Worm (Caenorhabditis elegans) whole organism, L1 larva: ENCODE results near the gene eif-3.D.
A peak's percentile ranks its signal among the peaks of the same experiment; 100 is the strongest.

Experiments
- C16A3.4 ChIP-seq: fragments of 150-350 bp; optimal IDR thresholded peaks from 2 replicates; lab custom pipeline; 2014; ENCODE audit warnings: missing biosample characterization, missing genetic modification characterization
- aha-1 ChIP-seq: fragments of 150-350 bp; optimal IDR thresholded peaks from 2 replicates; lab custom pipeline; 2014; ENCODE audit warnings: missing biosample characterization, missing genetic modification characterization
- alr-1 ChIP-seq: fragments of 200-800 bp; sonication (Bioruptor generic); optimal IDR thresholded peaks from 2 replicates; lab custom pipeline; 2018; ENCODE audit warnings: borderline replicate concordance, mild to moderate bottlenecking, missing genetic modification characterization, missing compliant biosample characterization
- blmp-1 ChIP-seq: fragments of 150-350 bp; optimal IDR thresholded peaks from 2 replicates; lab custom pipeline; 2014; ENCODE audit warnings: missing biosample characterization, missing genetic modification characterization
- ceh-8 ChIP-seq: fragments of 200-800 bp; sonication (Bioruptor generic); optimal IDR thresholded peaks from 2 replicates; lab custom pipeline; 2018; ENCODE audit warnings: mild to moderate bottlenecking, missing genetic modification characterization, moderate library complexity, missing compliant biosample characterization
- ceh-82 ChIP-seq, 3 experiments: fragments of 150-350 bp in 1 of 3; sonication (generic microtip) in 2 of 3; optimal IDR thresholded peaks; 2 replicates each; lab custom pipeline; 2014 to 2017; ENCODE audit warnings: missing biosample characterization in 3 of 3, missing genetic modification characterization in 3 of 3
- ceh-90 ChIP-seq: sonication (generic microtip); optimal IDR thresholded peaks from 2 replicates; lab custom pipeline; 2016; ENCODE audit warnings: missing genetic modification characterization, missing compliant biosample characterization
- ces-1 ChIP-seq: fragments of 150-350 bp; optimal IDR thresholded peaks from 2 replicates; lab custom pipeline; 2014; ENCODE audit warnings: missing biosample characterization, missing genetic modification reagents, missing genetic modification characterization
- dsc-1 ChIP-seq: sonication (generic microtip); optimal IDR thresholded peaks from 2 replicates; lab custom pipeline; 2016; ENCODE audit warnings: mild to moderate bottlenecking, missing genetic modification characterization, missing compliant biosample characterization
- efl-1 ChIP-seq, 4 experiments: fragments of 150-350 bp; optimal IDR thresholded peaks in 3 of 4; peaks in 1 of 4; 1 replicate in 1 of 4; 2 replicates in 3 of 4; lab custom pipeline; 2014; ENCODE audit warnings: missing biosample characterization in 2 of 4, missing genetic modification characterization in 2 of 4, missing genetic modification reagents in 2 of 4
- efl-3 ChIP-seq: fragments of 200-800 bp; sonication (Bioruptor generic); optimal IDR thresholded peaks from 2 replicates; lab custom pipeline; 2018; ENCODE audit warnings: mild to moderate bottlenecking, missing genetic modification characterization, missing compliant biosample characterization
- fkh-10 ChIP-seq: sonication (generic microtip); optimal IDR thresholded peaks from 2 replicates; lab custom pipeline; 2017; ENCODE audit warnings: missing biosample characterization, missing genetic modification reagents, missing genetic modification characterization
- fkh-8 ChIP-seq: sonication (generic microtip); optimal IDR thresholded peaks from 2 replicates; lab custom pipeline; 2016; ENCODE audit warnings: mild to moderate bottlenecking, missing genetic modification characterization, missing compliant biosample characterization
- hlh-17 ChIP-seq: fragments of 200-800 bp; sonication (Bioruptor generic); optimal IDR thresholded peaks from 2 replicates; lab custom pipeline; 2018; ENCODE audit warnings: missing genetic modification characterization, mild to moderate bottlenecking, missing compliant biosample characterization, moderate library complexity, borderline replicate concordance
- hpl-2 ChIP-seq: fragments of 150-350 bp; optimal IDR thresholded peaks from 2 replicates; lab custom pipeline; 2014; ENCODE audit warnings: missing biosample characterization, missing genetic modification reagents, missing genetic modification characterization
- jun-1 ChIP-seq: fragments of 150-350 bp; optimal IDR thresholded peaks from 2 replicates; lab custom pipeline; 2014; ENCODE audit warnings: missing biosample characterization, missing genetic modification reagents, missing genetic modification characterization
- lin-13 ChIP-seq: fragments of 150-350 bp; optimal IDR thresholded peaks from 2 replicates; lab custom pipeline; 2014; ENCODE audit warnings: missing biosample characterization, missing genetic modification reagents, missing genetic modification characterization
- lin-14 ChIP-seq: fragments of 200-800 bp; sonication (Bioruptor generic); optimal IDR thresholded peaks from 2 replicates; lab custom pipeline; 2018; ENCODE audit warnings: mild to moderate bottlenecking, missing genetic modification characterization, moderate library complexity, missing compliant biosample characterization
- lir-3 ChIP-seq: sonication (generic microtip); optimal IDR thresholded peaks from 2 replicates; lab custom pipeline; 2016; ENCODE audit warnings: mild to moderate bottlenecking, missing genetic modification characterization, moderate library complexity, missing compliant biosample characterization; ENCODE audit not compliant: poor library complexity
- mdl-1 ChIP-seq, 2 experiments: fragments of 150-350 bp; optimal IDR thresholded peaks; 2 replicates each; lab custom pipeline; 2014 to 2017; ENCODE audit warnings: missing biosample characterization in 2 of 2, missing genetic modification characterization in 2 of 2, inconsistent platforms in 1 of 2
- mep-1 ChIP-seq: fragments of 150-350 bp; optimal IDR thresholded peaks from 2 replicates; lab custom pipeline; 2014; ENCODE audit warnings: missing biosample characterization, missing genetic modification characterization
- nhr-11 ChIP-seq: fragments of 150-350 bp; optimal IDR thresholded peaks from 2 replicates; lab custom pipeline; 2014; ENCODE audit warnings: missing biosample characterization, missing genetic modification characterization
- nhr-12 ChIP-seq: sonication (generic microtip); optimal IDR thresholded peaks from 2 replicates; lab custom pipeline; 2017; ENCODE audit warnings: missing biosample characterization, missing genetic modification characterization
- nhr-19 ChIP-seq: fragments of 200-800 bp; sonication (Bioruptor generic); conservative IDR thresholded peaks from 2 replicates; pipeline ENCODE4 v1.3.6; 2022; ENCODE audit warnings: missing genetic modification characterization, missing compliant biosample characterization
- nhr-28 ChIP-seq: fragments of 150-350 bp; optimal IDR thresholded peaks from 2 replicates; lab custom pipeline; 2014; ENCODE audit warnings: missing biosample characterization, missing genetic modification characterization
- nhr-71 ChIP-seq: sonication (generic microtip); optimal IDR thresholded peaks from 2 replicates; lab custom pipeline; 2016; ENCODE audit warnings: mild to moderate bottlenecking, missing genetic modification characterization, moderate library complexity, missing compliant biosample characterization
- nhr-84 ChIP-seq: sonication (generic microtip); optimal IDR thresholded peaks from 2 replicates; lab custom pipeline; 2017; ENCODE audit warnings: missing biosample characterization, missing genetic modification characterization
- nhr-90 ChIP-seq: sonication (generic microtip); optimal IDR thresholded peaks from 2 replicates; lab custom pipeline; 2016; ENCODE audit warnings: mild to moderate bottlenecking, missing genetic modification characterization, missing compliant biosample characterization; ENCODE audit not compliant: poor library complexity
- pag-3 ChIP-seq: sonication (generic microtip); optimal IDR thresholded peaks from 2 replicates; lab custom pipeline; 2017; ENCODE audit warnings: missing genetic modification characterization, mild to moderate bottlenecking, missing compliant biosample characterization, antibody characterized with exemption, borderline replicate concordance; ENCODE audit not compliant: insufficient read depth
- pqm-1 ChIP-seq: sonication (generic microtip); optimal IDR thresholded peaks from 3 replicates; lab custom pipeline; 2017; ENCODE audit warnings: missing biosample characterization, missing genetic modification characterization
- skn-1 ChIP-seq: fragments of 150-350 bp; optimal IDR thresholded peaks from 2 replicates; lab custom pipeline; 2014; ENCODE audit warnings: missing biosample characterization, missing genetic modification characterization
- sox-4 ChIP-seq: sonication (generic microtip); optimal IDR thresholded peaks from 2 replicates; lab custom pipeline; 2016; ENCODE audit warnings: missing genetic modification characterization, missing compliant biosample characterization
- tbx-2 ChIP-seq: sonication (generic microtip); optimal IDR thresholded peaks from 2 replicates; lab custom pipeline; 2016; ENCODE audit warnings: missing genetic modification characterization, missing compliant biosample characterization
- unc-30 ChIP-seq: sonication (generic microtip); optimal IDR thresholded peaks from 2 replicates; lab custom pipeline; 2017; ENCODE audit warnings: missing biosample characterization, missing genetic modification characterization
- unc-86 ChIP-seq: sonication (generic microtip); optimal IDR thresholded peaks from 2 replicates; lab custom pipeline; 2016; ENCODE audit warnings: missing genetic modification characterization, missing compliant biosample characterization
- vab-15 ChIP-seq: sonication (generic microtip); optimal IDR thresholded peaks from 2 replicates; lab custom pipeline; 2017; ENCODE audit warnings: missing genotype, mild to moderate bottlenecking, missing genetic modification characterization, missing compliant biosample characterization
- zag-1 ChIP-seq: fragments of 150-350 bp; optimal IDR thresholded peaks from 2 replicates; lab custom pipeline; 2014; ENCODE audit warnings: missing biosample characterization, missing genetic modification characterization
- zip-4 ChIP-seq: fragments of 200-800 bp; sonication (Bioruptor generic); optimal IDR thresholded peaks from 2 replicates; lab custom pipeline; 2018; ENCODE audit warnings: mild to moderate bottlenecking, missing genetic modification characterization, moderate library complexity, missing compliant biosample characterization

Gene eif-3.D

DNA sequence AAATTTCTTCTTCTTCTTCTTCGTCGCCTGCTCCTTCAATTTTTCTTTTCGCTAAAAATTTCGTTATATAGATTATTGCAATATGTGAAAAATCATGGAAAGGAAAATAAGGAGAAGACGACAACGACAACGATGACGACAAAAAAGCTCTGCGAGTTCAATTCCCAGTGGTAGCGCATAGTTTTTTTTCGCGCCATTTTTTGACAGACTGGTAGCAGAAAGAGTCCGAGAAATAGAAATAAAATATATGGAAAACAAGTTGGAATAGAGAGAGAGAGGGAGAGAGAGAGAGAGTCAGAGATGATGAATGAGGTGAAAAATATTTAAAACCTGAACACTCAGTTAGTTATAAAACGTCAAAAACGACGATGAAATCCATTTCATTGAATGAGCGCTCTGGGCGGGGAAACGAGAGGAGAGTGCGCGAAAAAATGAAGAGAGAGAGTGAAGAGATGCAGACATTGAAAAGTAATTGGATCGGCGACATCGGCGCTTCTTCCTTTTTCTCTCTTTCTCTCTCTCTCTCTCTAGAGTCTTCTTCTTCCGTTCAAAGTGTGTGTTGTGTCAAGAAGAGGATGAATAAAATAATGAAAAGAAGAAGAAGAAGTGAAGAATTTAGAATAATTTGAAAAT is 10.6 kb upstream of the eif-3.D start, which contains the start of gene pde-2 (continued):
- peak in 1 of 2 experiments; percentile 32 for TF ChIP-seq mdl-1 (tag; optimal IDR thresholded peaks at IDR 0.05; lab: Kevin White, UChicago)
- TF ChIP-seq nhr-28 (tag; lab: Kevin White, UChicago), result no peak
- peak; percentile 78 for TF ChIP-seq blmp-1 (tag; lab: Kevin White, UChicago)
- no peak for TF ChIP-seq pag-3
- no peak for TF ChIP-seq ceh-90

DNA sequence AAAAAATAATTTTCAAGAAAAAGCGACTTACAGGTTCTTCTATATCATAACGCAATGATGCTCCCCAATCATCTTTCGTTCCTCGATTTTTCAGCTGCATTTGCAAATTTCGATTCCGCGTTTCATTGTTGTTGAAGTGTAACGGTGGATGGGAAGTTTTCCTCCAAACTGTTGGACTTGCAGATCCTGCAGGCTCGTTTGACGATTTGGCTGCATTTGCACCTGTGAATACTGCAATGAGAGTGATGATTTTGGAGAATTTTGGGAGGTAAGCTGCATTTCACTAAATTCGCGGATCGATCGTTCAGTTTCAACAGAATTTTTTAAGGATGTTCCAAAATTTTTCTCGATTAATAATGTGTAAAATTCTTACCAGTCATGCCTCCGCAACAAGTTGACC is 9.5 kb upstream of the eif-3.D start:
- no peak for TF ChIP-seq fkh-10
- no peak for TF ChIP-seq lir-3 (tag; lab: Kevin White, UChicago)

DNA sequence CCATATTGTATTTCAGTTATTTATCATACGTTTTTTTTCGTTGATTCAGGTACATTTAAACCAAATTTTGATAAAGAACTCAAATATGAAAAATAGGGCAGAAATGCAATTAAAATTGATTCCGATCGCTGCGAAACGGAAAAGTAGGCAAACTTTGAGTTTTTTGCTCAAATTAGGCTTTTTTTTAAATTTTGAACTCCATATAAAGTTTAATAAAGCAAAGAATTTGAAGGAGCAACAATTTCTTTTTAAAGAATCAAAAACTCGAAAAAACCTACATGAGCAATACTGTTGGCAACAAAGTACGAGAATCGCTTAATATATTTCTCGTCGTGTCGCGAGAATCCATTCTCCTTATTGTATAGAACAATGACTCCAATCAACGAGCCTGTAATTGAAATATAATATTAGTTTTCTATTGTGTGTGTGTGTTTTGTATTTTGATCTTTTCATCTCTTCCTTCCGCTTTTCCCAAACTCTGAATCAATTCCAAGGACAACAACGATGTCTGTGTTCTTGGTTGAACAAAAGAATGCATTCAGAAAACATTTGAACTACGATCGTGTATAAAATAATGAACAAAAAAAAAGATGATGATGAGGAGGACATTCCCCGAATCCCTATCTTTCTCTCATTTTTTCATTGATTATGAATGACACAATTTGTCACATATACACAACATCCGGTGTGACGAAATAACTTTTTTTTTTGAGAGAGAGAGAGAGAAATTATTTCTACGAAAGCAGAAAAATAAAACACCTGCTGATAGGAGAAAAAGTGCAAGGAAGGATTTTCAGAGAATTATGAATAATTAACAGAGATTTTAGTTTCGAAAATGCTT is 7.4 kb upstream of the eif-3.D start:
- TF ChIP-seq aha-1 (tag; lab: Kevin White, UChicago) (no peak), alr-1 (tag; lab: Kevin White, UChicago) (no peak), nhr-71 (tag; lab: Kevin White, UChicago) (peak; percentile 61), lin-13 (GFP tag; lab: Kevin White, UChicago) (no peak), unc-86 (tag; lab: Kevin White, UChicago) (peak; percentile 16), nhr-84 (no peak), skn-1 (peak; percentile 18), nhr-90 (tag; lab: Kevin White, UChicago) (peak; percentile 20), dsc-1 (peak; percentile 25), unc-30 (tag; lab: Kevin White, UChicago) (no peak), nhr-19 (no peak), ceh-8 (GFP tag; lab: Kevin White, UChicago) (no peak), jun-1 (tag; lab: Kevin White, UChicago) (no peak), efl-3 (GFP tag; lab: Kevin White, UChicago) (no peak), lin-14 (GFP tag; lab: Kevin White, UChicago) (peak; percentile 47), tbx-2 (no peak), blmp-1 (tag; lab: Kevin White, UChicago) (peak; percentile 17), zag-1 (tag; lab: Kevin White, UChicago) (no peak), sox-4 (tag; lab: Kevin White, UChicago) (no peak), efl-1 (optimal IDR thresholded peaks at IDR 0.05; lab: Kevin White, UChicago) (no peak), efl-1 (GFP tag; optimal IDR thresholded peaks at IDR 0.05 in 1 of 2; lab: Kevin White, UChicago) (peak in 1 of 2 experiments; percentile 75), mep-1 (tag; lab: Kevin White, UChicago) (peak; percentile 13), mdl-1 (tag; optimal IDR thresholded peaks at IDR 0.05; lab: Kevin White, UChicago) (no peak), C16A3.4 (tag; lab: Kevin White, UChicago) (no peak), fkh-8 (peak; percentile 53), nhr-12 (tag; lab: Kevin White, UChicago) (no peak), nhr-11 (no peak), ceh-82 (tag; optimal IDR thresholded peaks at IDR 0.05; lab: Kevin White, UChicago) (no peak), zip-4 (GFP tag; lab: Kevin White, UChicago) (no peak), vab-15 (tag; lab: Kevin White, UChicago) (no peak)

DNA sequence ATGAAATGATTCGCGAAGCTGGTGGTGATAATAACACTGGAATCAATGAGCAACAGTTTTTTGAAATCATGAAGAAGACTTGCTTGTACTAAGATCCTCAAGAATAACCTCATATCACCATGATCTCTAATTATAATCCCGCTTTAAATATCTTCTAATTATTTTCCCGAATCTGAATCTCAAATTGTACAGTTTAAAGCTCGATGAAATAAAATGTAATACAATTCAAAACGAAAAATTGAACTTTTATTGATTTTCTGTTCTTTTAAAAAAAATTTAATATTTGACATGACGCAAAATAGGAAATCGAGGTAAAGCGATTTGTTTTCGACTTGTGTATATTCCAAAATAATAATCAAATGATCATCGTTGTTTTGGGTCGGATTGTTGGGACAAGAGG is 3.5 kb upstream of the eif-3.D start:
- TF ChIP-seq nhr-71 (tag; lab: Kevin White, UChicago) (peak; percentile 19), hlh-17 (GFP tag; lab: Kevin White, UChicago) (no peak), ces-1 (GFP tag; lab: Kevin White, UChicago) (no peak), pqm-1 (no peak), blmp-1 (tag; lab: Kevin White, UChicago) (peak; percentile 28), hpl-2 (GFP tag; lab: Kevin White, UChicago) (no peak)
